Fruit fly (Drosophila melanogaster) whole organism: ENCODE measurements around the gene CG31213.

Source experiments
- CG8478 ChIP-seq: fragments of >200 bp; optimal IDR thresholded peaks from 2 replicates; lab custom pipeline; 2018; ENCODE audit warnings: inconsistent platforms
- Dll ChIP-seq: fragments of >200 bp; optimal IDR thresholded peaks from 2 replicates; lab custom pipeline; 2017
- psq ChIP-seq: fragments of >200 bp; optimal IDR thresholded peaks from 2 replicates; lab custom pipeline; 2017
- usp ChIP-seq: fragments of >200 bp; optimal IDR thresholded peaks from 2 replicates; lab custom pipeline; 2017; ENCODE audit warnings: missing biosample characterization, missing genetic modification characterization, mixed read lengths

DNA sequence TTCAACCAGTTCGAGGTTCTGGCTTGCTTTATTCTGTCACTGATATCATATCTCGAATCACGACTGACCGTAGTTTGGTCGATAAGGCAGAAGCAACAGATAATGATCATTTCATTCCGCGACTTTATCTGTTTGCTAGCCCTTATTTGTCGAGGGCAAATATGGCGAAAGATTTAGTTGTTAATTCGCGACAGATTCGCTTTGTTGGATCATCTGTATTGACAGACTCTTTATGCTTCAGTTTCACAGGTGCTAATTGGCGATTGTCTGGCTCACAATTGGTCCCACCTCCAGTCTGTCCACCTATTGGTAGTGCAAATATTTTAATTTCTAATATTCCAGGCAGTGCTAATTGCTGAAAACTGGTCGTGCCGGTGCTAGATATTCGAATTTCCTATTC is 48.4 kb upstream of the CG31213 start:
- TF ChIP-seq Dll (lab: Kevin White, UChicago), result no peak
- no peak for TF ChIP-seq CG8478
- no peak for TF ChIP-seq usp
- no peak for TF ChIP-seq psq (lab: Kevin White, UChicago)
